Worm (Caenorhabditis elegans) whole organism, mixed stage, embryonic: ENCODE results near the gene eelo-2.

Experiments used
- flh-1 ChIP-seq: fragments of 200-800 bp; sonication (Bioruptor generic); optimal IDR thresholded peaks from 2 replicates; lab custom pipeline; 2018; ENCODE audit warnings: mild to moderate bottlenecking, missing genetic modification characterization, moderate library complexity, missing compliant biosample characterization
- hlh-1 ChIP-seq: fragments of 150-350 bp; optimal IDR thresholded peaks from 2 replicates; lab custom pipeline; 2014; ENCODE audit warnings: missing biosample characterization, missing genetic modification reagents, missing genetic modification characterization
- lin-13 ChIP-seq: fragments of 150-350 bp; optimal IDR thresholded peaks from 2 replicates; lab custom pipeline; 2014; ENCODE audit warnings: missing biosample characterization, missing genetic modification characterization
- lsy-2 ChIP-seq: fragments of 150-350 bp; optimal IDR thresholded peaks from 2 replicates; lab custom pipeline; 2014; ENCODE audit warnings: missing biosample characterization, missing genetic modification characterization
- mab-5 ChIP-seq: fragments of 150-350 bp; optimal IDR thresholded peaks from 2 replicates; lab custom pipeline; 2014; ENCODE audit warnings: missing biosample characterization, missing genetic modification characterization
- zip-8 ChIP-seq: fragments of 150-350 bp; optimal IDR thresholded peaks from 2 replicates; lab custom pipeline; 2014; ENCODE audit warnings: missing biosample characterization, missing genetic modification characterization

DNA sequence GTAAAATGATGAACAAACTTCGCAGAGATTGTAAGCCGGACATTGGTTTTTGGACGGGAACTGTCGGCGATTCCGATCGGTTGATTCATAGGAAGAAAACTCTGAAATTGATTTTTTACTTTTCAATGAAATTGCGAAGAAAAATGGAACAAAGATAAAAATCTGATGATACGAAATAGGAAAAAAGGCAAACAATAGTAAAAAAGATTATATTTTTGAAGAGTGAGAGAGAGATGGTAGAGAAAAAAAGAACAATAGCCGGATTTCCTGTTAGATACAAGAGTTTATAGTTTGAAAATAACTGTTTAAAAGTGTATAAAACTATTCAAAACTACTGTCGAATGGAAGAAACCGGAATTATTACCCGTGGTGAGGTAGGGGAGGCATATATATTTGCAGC is 34.2 kb downstream of the eelo-2 start, which contains the start of gene nra-1:
- TF ChIP-seq lin-13 (tag; lab: Kevin White, UChicago) (no peak), zip-8 (no peak), lsy-2 (tag; lab: Kevin White, UChicago) (no peak), flh-1 (GFP tag; lab: Kevin White, UChicago) (no peak), hlh-1 (tag; lab: Kevin White, UChicago) (no peak), mab-5 (no peak)
